Worm (Caenorhabditis elegans) whole organism, late embryonic: Measurements from ENCODE around the gene F53A9.3.

Experiments
- ceh-18 ChIP-seq: sonication (generic microtip); optimal IDR thresholded peaks from 2 replicates; lab custom pipeline; 2016; ENCODE audit warnings: missing genetic modification characterization, missing compliant biosample characterization
- ceh-48 ChIP-seq: sonication (generic microtip); optimal IDR thresholded peaks from 2 replicates; lab custom pipeline; 2016; ENCODE audit warnings: missing genetic modification characterization, inconsistent platforms, missing compliant biosample characterization
- ceh-9 ChIP-seq: sonication (generic microtip); optimal IDR thresholded peaks from 2 replicates; lab custom pipeline; 2016; ENCODE audit warnings: mild to moderate bottlenecking, missing genetic modification characterization, inconsistent platforms, missing compliant biosample characterization
- elt-2 ChIP-seq: sonication (generic microtip); optimal IDR thresholded peaks from 2 replicates; lab custom pipeline; 2016; ENCODE audit warnings: missing genetic modification reagents, missing genetic modification characterization, missing compliant biosample characterization
- ets-4 ChIP-seq: sonication (generic microtip); optimal IDR thresholded peaks from 2 replicates; lab custom pipeline; 2016; ENCODE audit warnings: missing genetic modification characterization, missing compliant biosample characterization
- fkh-10 ChIP-seq: fragments of 150-350 bp; optimal IDR thresholded peaks from 2 replicates; lab custom pipeline; 2014; ENCODE audit warnings: missing biosample characterization, missing genetic modification reagents, missing genetic modification characterization
- fkh-6 ChIP-seq: sonication (generic microtip); optimal IDR thresholded peaks from 2 replicates; lab custom pipeline; 2016; ENCODE audit warnings: missing genetic modification characterization, missing compliant biosample characterization
- lin-11 ChIP-seq: fragments of 200-800 bp; sonication (Bioruptor generic); optimal IDR thresholded peaks from 2 replicates; lab custom pipeline; 2018; ENCODE audit warnings: mild to moderate bottlenecking, missing genetic modification characterization, missing compliant biosample characterization
- nhr-11 ChIP-seq: fragments of 150-350 bp; optimal IDR thresholded peaks from 2 replicates; lab custom pipeline; 2014; ENCODE audit warnings: missing biosample characterization, missing genetic modification characterization
- pag-3 ChIP-seq: sonication (generic microtip); optimal IDR thresholded peaks from 2 replicates; lab custom pipeline; 2016; ENCODE audit warnings: missing compliant biosample characterization, missing genetic modification characterization, borderline replicate concordance
- pha-4 ChIP-seq: fragments of 150-350 bp; optimal IDR thresholded peaks from 2 replicates; lab custom pipeline; 2018; ENCODE audit warnings: missing biosample characterization, missing genetic modification reagents, missing genetic modification characterization
- pros-1 ChIP-seq: fragments of 150-350 bp; optimal IDR thresholded peaks from 2 replicates; lab custom pipeline; 2014; ENCODE audit warnings: missing biosample characterization, missing genetic modification reagents, missing genetic modification characterization

ce11 chrX:8737801-8738200, 29.6 kb downstream of the F53A9.3 start:
- TF ChIP-seq lin-11 (tag; lab: Kevin White, UChicago) (no peak), pros-1 (tag; lab: Kevin White, UChicago) (no peak), ceh-9 (tag; lab: Kevin White, UChicago) (no peak), ceh-18 (tag; lab: Kevin White, UChicago) (no peak), nhr-11 (tag; lab: Kevin White, UChicago) (no peak), elt-2 (tag; lab: Kevin White, UChicago) (no peak), fkh-10 (GFP tag; lab: Kevin White, UChicago) (no peak), pha-4 (tag; lab: Kevin White, UChicago) (no peak), pag-3 (tag; lab: Kevin White, UChicago) (no peak), fkh-6 (tag; lab: Kevin White, UChicago) (no peak), ets-4 (tag; lab: Kevin White, UChicago) (no peak), ceh-48 (tag; lab: Kevin White, UChicago) (no peak)
